Worm (Caenorhabditis elegans) whole organism, mixed stage, embryonic: ENCODE measurements around the gene F46C5.4.

ENCODE experiments used
- bed-3 ChIP-seq: fragments of 200-800 bp; sonication (Bioruptor generic); optimal IDR thresholded peaks from 3 replicates; lab custom pipeline; 2018; ENCODE audit warnings: mild to moderate bottlenecking, missing genetic modification characterization, moderate library complexity, missing compliant biosample characterization
- blmp-1 ChIP-seq: fragments of 150-350 bp; optimal IDR thresholded peaks from 2 replicates; lab custom pipeline; 2014; ENCODE audit warnings: missing biosample characterization, missing genetic modification characterization
- ceh-39 ChIP-seq: fragments of 150-350 bp; optimal IDR thresholded peaks from 2 replicates; lab custom pipeline; 2014; ENCODE audit warnings: missing biosample characterization, missing genetic modification characterization
- ceh-43 ChIP-seq: fragments of 200-800 bp; sonication (Bioruptor generic); optimal IDR thresholded peaks from 2 replicates; lab custom pipeline; 2018; ENCODE audit warnings: mild to moderate bottlenecking, missing genetic modification characterization, moderate library complexity, missing compliant biosample characterization
- ceh-83 ChIP-seq: fragments of 200-800 bp; sonication (Bioruptor generic); optimal IDR thresholded peaks from 2 replicates; lab custom pipeline; 2018; ENCODE audit warnings: mild to moderate bottlenecking, missing genetic modification characterization, missing compliant biosample characterization
- ces-1 ChIP-seq: fragments of 150-350 bp; optimal IDR thresholded peaks from 2 replicates; lab custom pipeline; 2014; ENCODE audit warnings: missing biosample characterization, missing genetic modification reagents, missing genetic modification characterization
- cnd-1 ChIP-seq: fragments of 200-800 bp; sonication (Bioruptor generic); optimal IDR thresholded peaks from 2 replicates; lab custom pipeline; 2018; ENCODE audit warnings: mild to moderate bottlenecking, missing genetic modification characterization, missing compliant biosample characterization
- drap-1 ChIP-seq: fragments of 200-800 bp; sonication (Bioruptor generic); optimal IDR thresholded peaks from 3 replicates; lab custom pipeline; 2018; ENCODE audit warnings: mild to moderate bottlenecking, missing genetic modification characterization, missing compliant biosample characterization
- elt-1 ChIP-seq: sonication (generic microtip); optimal IDR thresholded peaks from 2 replicates; lab custom pipeline; 2017; ENCODE audit warnings: missing genetic modification characterization, mild to moderate bottlenecking, missing compliant biosample characterization, antibody characterized with exemption, moderate library complexity, borderline replicate concordance; ENCODE audit not compliant: insufficient read depth
- elt-3 ChIP-seq: fragments of 150-350 bp; optimal IDR thresholded peaks from 2 replicates; lab custom pipeline; 2014; ENCODE audit warnings: missing biosample characterization, missing genetic modification characterization
- flh-1 ChIP-seq: fragments of 200-800 bp; sonication (Bioruptor generic); optimal IDR thresholded peaks from 2 replicates; lab custom pipeline; 2018; ENCODE audit warnings: mild to moderate bottlenecking, missing genetic modification characterization, moderate library complexity, missing compliant biosample characterization
- hlh-1 ChIP-seq: fragments of 150-350 bp; optimal IDR thresholded peaks from 2 replicates; lab custom pipeline; 2014; ENCODE audit warnings: missing biosample characterization, missing genetic modification reagents, missing genetic modification characterization
- lin-13 ChIP-seq: fragments of 150-350 bp; optimal IDR thresholded peaks from 2 replicates; lab custom pipeline; 2014; ENCODE audit warnings: missing biosample characterization, missing genetic modification characterization
- lin-32 ChIP-seq: fragments of 200-800 bp; sonication (Bioruptor generic); optimal IDR thresholded peaks from 2 replicates; lab custom pipeline; 2018; ENCODE audit warnings: mild to moderate bottlenecking, missing genetic modification characterization, missing compliant biosample characterization
- lsy-2 ChIP-seq: fragments of 150-350 bp; optimal IDR thresholded peaks from 2 replicates; lab custom pipeline; 2014; ENCODE audit warnings: missing biosample characterization, missing genetic modification characterization
- mab-5 ChIP-seq: fragments of 150-350 bp; optimal IDR thresholded peaks from 2 replicates; lab custom pipeline; 2014; ENCODE audit warnings: missing biosample characterization, missing genetic modification characterization
- mls-2 ChIP-seq: sonication (generic microtip); optimal IDR thresholded peaks from 2 replicates; lab custom pipeline; 2016; ENCODE audit warnings: mild to moderate bottlenecking, missing genetic modification characterization, moderate library complexity, missing compliant biosample characterization
- nhr-12 ChIP-seq: fragments of 150-350 bp; optimal IDR thresholded peaks from 2 replicates; lab custom pipeline; 2014; ENCODE audit warnings: missing biosample characterization, missing genetic modification characterization
- nhr-2 ChIP-seq: fragments of 150-350 bp; optimal IDR thresholded peaks from 2 replicates; lab custom pipeline; 2014; ENCODE audit warnings: missing biosample characterization, missing genetic modification characterization
- nhr-237 ChIP-seq: fragments of 150-350 bp; optimal IDR thresholded peaks from 2 replicates; lab custom pipeline; 2014; ENCODE audit warnings: missing biosample characterization, missing genetic modification characterization
- nhr-28 ChIP-seq: fragments of 150-350 bp; optimal IDR thresholded peaks from 2 replicates; lab custom pipeline; 2014; ENCODE audit warnings: missing biosample characterization, missing genetic modification characterization
- nhr-76 ChIP-seq: sonication (generic microtip); optimal IDR thresholded peaks from 2 replicates; lab custom pipeline; 2017; ENCODE audit warnings: missing biosample characterization, missing genetic modification characterization
- pha-4 ChIP-seq: fragments of 150-350 bp; optimal IDR thresholded peaks from 2 replicates; lab custom pipeline; 2018; ENCODE audit warnings: missing biosample characterization, missing genetic modification reagents, missing genetic modification characterization
- sem-2 ChIP-seq: fragments of 200-800 bp; sonication (Bioruptor generic); optimal IDR thresholded peaks from 2 replicates; lab custom pipeline; 2018; ENCODE audit warnings: mild to moderate bottlenecking, missing genetic modification characterization, missing compliant biosample characterization
- snpc-4 ChIP-seq: fragments of 150-350 bp; optimal IDR thresholded peaks from 2 replicates; lab custom pipeline; 2014; ENCODE audit warnings: missing biosample characterization, missing genetic modification characterization
- sptf-1 ChIP-seq: sonication (generic microtip); optimal IDR thresholded peaks from 2 replicates; lab custom pipeline; 2017; ENCODE audit warnings: mild to moderate bottlenecking, missing genetic modification characterization, moderate library complexity, missing compliant biosample characterization
- tbx-8 ChIP-seq: fragments of 200-800 bp; sonication (Bioruptor generic); optimal IDR thresholded peaks from 2 replicates; lab custom pipeline; 2018; ENCODE audit warnings: mild to moderate bottlenecking, missing genetic modification characterization, moderate library complexity, missing compliant biosample characterization
- unc-120 ChIP-seq: sonication (generic microtip); optimal IDR thresholded peaks from 2 replicates; lab custom pipeline; 2017; ENCODE audit warnings: missing genetic modification characterization, missing compliant biosample characterization; ENCODE audit not compliant: poor library complexity, severe bottlenecking
- unc-62 ChIP-seq: fragments of 150-350 bp; optimal IDR thresholded peaks from 2 replicates; lab custom pipeline; 2014; ENCODE audit warnings: missing biosample characterization, missing genetic modification reagents, missing genetic modification characterization
- zip-8 ChIP-seq: fragments of 150-350 bp; optimal IDR thresholded peaks from 2 replicates; lab custom pipeline; 2014; ENCODE audit warnings: missing biosample characterization, missing genetic modification characterization
- ztf-11 ChIP-seq: fragments of 150-350 bp; optimal IDR thresholded peaks from 2 replicates; lab custom pipeline; 2014; ENCODE audit warnings: missing biosample characterization, missing genetic modification characterization

The F46C5.4 gene

ce11 chrII:8813659-8814058 is 22.2 kb upstream of the F46C5.4 start:
- TF ChIP-seq ztf-11 (no peak), nhr-28 (tag; lab: Kevin White, UChicago) (no peak), elt-3 (tag; lab: Kevin White, UChicago) (no peak), flh-1 (GFP tag; lab: Kevin White, UChicago) (no peak), cnd-1 (tag; lab: Kevin White, UChicago) (no peak), drap-1 (GFP tag; lab: Kevin White, UChicago) (no peak), sptf-1 (tag; lab: Kevin White, UChicago) (no peak), nhr-12 (tag; lab: Kevin White, UChicago) (no peak), snpc-4 (no peak), bed-3 (GFP tag; lab: Kevin White, UChicago) (no peak), nhr-237 (tag; lab: Kevin White, UChicago) (no peak)

DNA sequence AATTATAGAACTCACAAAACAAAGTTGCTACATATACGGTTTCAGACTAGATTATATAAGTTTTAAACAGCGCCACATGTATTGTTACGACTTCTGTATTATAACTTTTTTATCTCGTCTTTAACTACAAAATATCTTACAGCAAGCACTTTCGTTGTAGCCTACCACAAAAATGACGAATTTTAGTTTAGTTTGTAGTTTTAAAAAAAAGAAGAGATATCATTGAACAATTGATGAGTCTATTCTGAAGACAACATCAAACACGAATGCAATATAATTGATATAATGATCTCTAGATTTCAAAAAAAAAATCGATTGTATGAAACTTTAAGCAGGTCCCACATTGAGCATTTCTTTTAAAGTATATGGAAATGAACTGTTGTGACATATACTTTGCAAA is 21.6 kb upstream of the F46C5.4 start:
- TF ChIP-seq mls-2 (tag; lab: Kevin White, UChicago) (no peak), nhr-28 (tag; lab: Kevin White, UChicago) (no peak), bed-3 (GFP tag; lab: Kevin White, UChicago) (no peak), pha-4 (tag; lab: Kevin White, UChicago) (no peak), mab-5 (tag; lab: Kevin White, UChicago) (no peak), tbx-8 (GFP tag; lab: Kevin White, UChicago) (no peak), ceh-39 (tag; lab: Kevin White, UChicago) (no peak), zip-8 (tag; lab: Kevin White, UChicago) (no peak), nhr-76 (tag; lab: Kevin White, UChicago) (no peak), elt-1 (no peak), sem-2 (GFP tag; lab: Kevin White, UChicago) (no peak), ztf-11 (no peak), blmp-1 (no peak), cnd-1 (tag; lab: Kevin White, UChicago) (no peak), nhr-237 (tag; lab: Kevin White, UChicago) (no peak), unc-120 (tag; lab: Kevin White, UChicago) (no peak), nhr-12 (tag; lab: Kevin White, UChicago) (no peak), sptf-1 (tag; lab: Kevin White, UChicago) (no peak)

DNA sequence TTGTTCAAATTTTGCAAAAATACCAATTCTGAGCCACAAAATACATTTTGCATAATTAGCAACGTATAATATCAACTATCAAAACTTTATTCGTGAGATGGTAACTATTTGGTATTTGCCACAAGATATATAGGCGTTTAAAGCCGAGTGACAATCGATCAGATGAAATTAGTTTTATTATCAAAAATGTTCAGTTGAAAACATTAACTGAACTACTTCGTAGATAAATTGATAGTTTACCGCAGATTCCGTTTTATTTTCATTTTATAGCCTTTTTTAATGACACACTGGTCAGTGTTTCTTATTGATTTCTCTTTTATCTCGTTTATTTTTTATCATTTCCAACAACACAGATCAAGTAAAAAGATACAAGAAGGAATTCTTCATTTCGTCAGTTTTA is 18.7 kb upstream of the F46C5.4 start:
- TF ChIP-seq nhr-12 (tag; lab: Kevin White, UChicago) (no peak), flh-1 (GFP tag; lab: Kevin White, UChicago) (no peak), ceh-39 (tag; lab: Kevin White, UChicago) (no peak), sptf-1 (tag; lab: Kevin White, UChicago) (no peak), nhr-2 (no peak), ces-1 (GFP tag; lab: Kevin White, UChicago) (no peak), pha-4 (tag; lab: Kevin White, UChicago) (no peak), nhr-28 (tag; lab: Kevin White, UChicago) (no peak), snpc-4 (no peak), ceh-43 (no peak), elt-1 (no peak), mab-5 (tag; lab: Kevin White, UChicago) (no peak), ztf-11 (no peak), nhr-76 (tag; lab: Kevin White, UChicago) (no peak), unc-62 (no peak)
- TF ChIP-seq, all 35 proteins: peak for 0

DNA sequence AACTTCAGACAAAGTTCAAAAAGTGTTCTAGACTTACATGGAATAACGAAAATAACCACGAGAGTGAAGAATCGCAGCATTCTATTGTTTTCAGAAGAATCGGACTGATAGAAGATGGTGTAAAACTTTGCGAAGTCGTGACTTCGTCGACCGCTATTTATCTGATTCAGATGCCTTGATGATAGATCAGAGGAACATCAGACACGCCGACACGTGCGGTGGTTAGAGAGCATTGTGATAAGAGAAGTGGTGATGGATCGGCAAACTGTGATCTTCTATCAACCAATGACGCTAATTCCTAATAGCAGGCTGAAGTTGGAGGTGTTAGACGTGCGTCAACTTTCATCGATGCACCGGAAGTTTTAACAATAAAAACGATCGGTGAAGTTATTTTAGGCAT is 17.6 kb upstream of the F46C5.4 start:
- TF ChIP-seq drap-1 (GFP tag; lab: Kevin White, UChicago) (no peak), ceh-83 (GFP tag; lab: Kevin White, UChicago) (no peak), nhr-12 (tag; lab: Kevin White, UChicago) (no peak), lin-32 (GFP tag; lab: Kevin White, UChicago) (no peak), nhr-28 (tag; lab: Kevin White, UChicago) (no peak), mls-2 (tag; lab: Kevin White, UChicago) (no peak), blmp-1 (no peak), nhr-2 (no peak)

ce11 chrII:8818978-8819896 is 16.6 kb upstream of the F46C5.4 start, which contains the start of gene F46C5.10:
Gene F46C5.10 (minus strand): TSS chrII:8819028.
- no peak for TF ChIP-seq lin-32 (GFP tag; lab: Kevin White, UChicago)
- no peak for TF ChIP-seq drap-1 (GFP tag; lab: Kevin White, UChicago)
- TF ChIP-seq nhr-28 (tag; lab: Kevin White, UChicago), result no peak
- TF ChIP-seq bed-3 (GFP tag; lab: Kevin White, UChicago), result no peak
- TF ChIP-seq blmp-1, result no peak
- TF ChIP-seq ceh-83 (GFP tag; lab: Kevin White, UChicago), result no peak
- TF ChIP-seq nhr-2, result no peak
- TF ChIP-seq zip-8 (tag; lab: Kevin White, UChicago), result no peak
- no peak for TF ChIP-seq unc-62
- TF ChIP-seq hlh-1 (tag; lab: Kevin White, UChicago), result no peak
- TF ChIP-seq mab-5 (tag; lab: Kevin White, UChicago), result no peak
- TF ChIP-seq lsy-2, result no peak
- TF ChIP-seq nhr-237 (tag; lab: Kevin White, UChicago), result no peak
- TF ChIP-seq lin-13 (tag; lab: Kevin White, UChicago), result no peak
- TF ChIP-seq pha-4 (tag; lab: Kevin White, UChicago), result no peak
- TF ChIP-seq unc-120 (tag; lab: Kevin White, UChicago), result no peak
- TF ChIP-seq nhr-76 (tag; lab: Kevin White, UChicago), result no peak
- TF ChIP-seq ceh-43, result no peak
- no peak for TF ChIP-seq ceh-39 (tag; lab: Kevin White, UChicago)
